Worm (Caenorhabditis elegans): Measurements from ENCODE around the gene C56G2.5.

ce11 chrIII:6355359-6355758 lies 31.3 kb upstream of the C56G2.5 start:
- no peak for TF ChIP-seq nhr-21 (tag; optimal IDR thresholded peaks at IDR 0.05)
- TF ChIP-seq nhr-25 (tag; optimal IDR thresholded peaks at IDR 0.05), result no peak
- TF ChIP-seq unc-55 (GFP tag; optimal IDR thresholded peaks at IDR 0.05), result peak; percentile 65
- no peak for TF ChIP-seq nhr-10 (tag; optimal IDR thresholded peaks at IDR 0.05)
- no peak for TF ChIP-seq F13H6.1 (tag; optimal IDR thresholded peaks at IDR 0.05)
- no peak for TF ChIP-seq nhr-6 (tag; optimal IDR thresholded peaks at IDR 0.05)
- no peak for TF ChIP-seq lin-13 (GFP tag; optimal IDR thresholded peaks at IDR 0.05)

Data from whole organism, L2 larva.